Worm (Caenorhabditis elegans) whole organism, L4/young adult: ENCODE measurements around the gene Y37E11B.10.

Experiments
- W03F9.2 ChIP-seq: fragments of 150-350 bp; optimal IDR thresholded peaks from 2 replicates; lab custom pipeline; 2014; ENCODE audit warnings: missing biosample characterization, missing genetic modification characterization
- him-1 ChIP-seq: sonication (generic microtip); optimal IDR thresholded peaks from 2 replicates; lab custom pipeline; 2016; ENCODE audit warnings: missing genotype, missing genetic modification reagents, missing genetic modification characterization, missing compliant biosample characterization

DNA sequence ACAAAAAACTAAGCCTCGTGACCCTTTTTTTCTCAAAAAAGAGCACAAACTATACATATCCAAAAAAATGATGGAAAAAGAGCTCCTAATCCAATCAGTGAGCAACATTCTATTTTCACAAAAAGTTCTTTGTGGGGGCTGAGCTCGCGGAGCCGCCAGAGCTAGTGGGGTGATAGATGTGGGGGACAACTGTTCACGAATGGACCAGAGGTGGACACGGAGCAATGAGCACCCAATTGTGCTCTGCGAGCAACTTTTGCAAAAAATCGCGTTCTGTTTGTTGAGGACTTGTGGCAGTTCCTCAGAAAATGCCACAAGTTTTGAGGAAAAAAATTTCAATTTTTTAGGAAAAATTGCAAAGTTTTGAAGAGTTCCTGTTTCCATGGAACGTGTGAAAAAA lies 48.6 kb upstream of the Y37E11B.10 start:
- no peak for TF ChIP-seq him-1
- no peak for TF ChIP-seq W03F9.2 (tag; lab: Kevin White, UChicago)
